Fruit fly (Drosophila melanogaster) whole organism, wandering third instar larva: Measurements from ENCODE around the gene Acbp3.

ENCODE experiments used
- CG32264 ChIP-seq: fragments of 200-800 bp; sonication (Bioruptor generic); optimal IDR thresholded peaks from 2 replicates; lab custom pipeline; 2016; ENCODE audit warnings: missing biosample characterization, missing genetic modification characterization
- CrebA ChIP-seq: fragments of 200-800 bp; sonication (Bioruptor generic); optimal IDR thresholded peaks from 2 replicates; lab custom pipeline; 2016; ENCODE audit warnings: missing biosample characterization, mild to moderate bottlenecking, missing genetic modification characterization, borderline replicate concordance
- Dif ChIP-seq: fragments of 200-275, 200-300 bp; sonication (Bioruptor generic); optimal IDR thresholded peaks from 2 replicates; lab custom pipeline; 2018; ENCODE audit warnings: missing biosample characterization, missing genetic modification characterization; ENCODE audit not compliant: partially characterized antibody
- HLH106 ChIP-seq: fragments of 200-800 bp; optimal IDR thresholded peaks from 3 replicates; lab custom pipeline; 2019; ENCODE audit warnings: missing biosample characterization, mild to moderate bottlenecking, missing genetic modification characterization, moderate library complexity
- Hr78 ChIP-seq: fragments of >200 bp; optimal IDR thresholded peaks from 2 replicates; lab custom pipeline; 2017; ENCODE audit warnings: missing biosample characterization, missing genetic modification characterization
- Hr83 ChIP-seq: fragments of 200-300 bp; sonication (Bioruptor generic); optimal IDR thresholded peaks from 2 replicates; lab custom pipeline; 2016; ENCODE audit warnings: missing biosample characterization, mild to moderate bottlenecking, missing genetic modification characterization, moderate library complexity; ENCODE audit not compliant: poor library complexity, severe bottlenecking
- Jra ChIP-seq: sonication (Bioruptor generic); optimal IDR thresholded peaks from 2 replicates; lab custom pipeline; 2016; ENCODE audit warnings: missing biosample characterization, missing genetic modification characterization
- Mio ChIP-seq: sonication (Bioruptor generic); optimal IDR thresholded peaks from 2 replicates; lab custom pipeline; 2016; ENCODE audit warnings: missing biosample characterization, missing genetic modification characterization
- Myc ChIP-seq: fragments of >200 bp; optimal IDR thresholded peaks from 2 replicates; lab custom pipeline; 2017
- N ChIP-seq: fragments of >200 bp; optimal IDR thresholded peaks from 2 replicates; lab custom pipeline; 2018; ENCODE audit warnings: missing biosample characterization, missing external identifiers, missing genetic modification characterization
- OdsH ChIP-seq: fragments of 200-800 bp; sonication (Bioruptor generic); optimal IDR thresholded peaks from 2 replicates; lab custom pipeline; 2016; ENCODE audit warnings: missing biosample characterization, mild to moderate bottlenecking, missing genetic modification characterization
- Vsx2 ChIP-seq: fragments of 200-300, 225-300 bp; sonication (Bioruptor generic); optimal IDR thresholded peaks from 2 replicates; lab custom pipeline; 2018; ENCODE audit warnings: missing biosample characterization, missing genetic modification characterization; ENCODE audit not compliant: partially characterized antibody
- brk ChIP-seq: fragments of 200-800 bp; sonication (Bioruptor generic); optimal IDR thresholded peaks from 2 replicates; lab custom pipeline; 2016; ENCODE audit warnings: missing biosample characterization, mild to moderate bottlenecking, missing genetic modification characterization
- dl ChIP-seq, 2 experiments: fragments of 175-275, 200-275 bp in 1 of 2; fragments of 200-275 bp in 1 of 2; sonication (Bioruptor generic); optimal IDR thresholded peaks; lab custom pipeline; 2018; ENCODE audit warnings: mild to moderate bottlenecking in 2 of 2, missing biosample characterization in 2 of 2, missing genetic modification characterization in 2 of 2, moderate library complexity in 2 of 2; ENCODE audit not compliant: partially characterized antibody in 2 of 2, insufficient read depth in 1 of 2
- dsf ChIP-seq: sonication (Bioruptor generic); optimal IDR thresholded peaks from 2 replicates; lab custom pipeline; 2016; ENCODE audit warnings: missing biosample characterization, missing genetic modification characterization, borderline replicate concordance
- ey ChIP-seq: fragments of 200-800 bp; sonication (Bioruptor generic); optimal IDR thresholded peaks from 2 replicates; lab custom pipeline; 2016; ENCODE audit warnings: missing biosample characterization, missing genetic modification characterization
- foxo ChIP-seq, 2 experiments: fragments of 200-800 bp; sonication (Bioruptor generic); optimal IDR thresholded peaks; 2 replicates in 1 of 2; 3 replicates in 1 of 2; lab custom pipeline; 2016 to 2017; ENCODE audit warnings: missing biosample characterization in 2 of 2, missing genetic modification characterization in 2 of 2
- fru ChIP-seq: fragments of 200-800 bp; sonication (Bioruptor generic); optimal IDR thresholded peaks from 3 replicates; lab custom pipeline; 2016; ENCODE audit warnings: missing biosample characterization, mild to moderate bottlenecking, missing genetic modification characterization
- h ChIP-seq: fragments of 200-800 bp; sonication (Bioruptor generic); optimal IDR thresholded peaks from 3 replicates; lab custom pipeline; 2016; ENCODE audit warnings: missing biosample characterization, mild to moderate bottlenecking, missing genetic modification characterization
- jim ChIP-seq: fragments of 175-275, 200-325 bp; sonication (Bioruptor generic); optimal IDR thresholded peaks from 2 replicates; lab custom pipeline; 2016; ENCODE audit warnings: missing biosample characterization, mild to moderate bottlenecking, missing genetic modification characterization
- pan ChIP-seq: fragments of >200 bp; optimal IDR thresholded peaks from 2 replicates; lab custom pipeline; 2017
- psq ChIP-seq: fragments of 200-800 bp; sonication (Bioruptor generic); optimal IDR thresholded peaks from 3 replicates; lab custom pipeline; 2017; ENCODE audit warnings: missing biosample characterization, mild to moderate bottlenecking, missing genetic modification characterization, moderate library complexity
- sage ChIP-seq: fragments of 200-800 bp; sonication (Bioruptor generic); optimal IDR thresholded peaks from 2 replicates; lab custom pipeline; 2016; ENCODE audit warnings: missing biosample characterization, mild to moderate bottlenecking, missing genetic modification characterization
- tai ChIP-seq: sonication (Bioruptor generic); optimal IDR thresholded peaks from 2 replicates; lab custom pipeline; 2016; ENCODE audit warnings: missing biosample characterization, missing genetic modification characterization
- usp ChIP-seq: fragments of >200 bp; optimal IDR thresholded peaks from 2 replicates; lab custom pipeline; 2017; ENCODE audit warnings: missing biosample characterization, missing genetic modification characterization
- woc ChIP-seq: sonication (Bioruptor generic); optimal IDR thresholded peaks from 2 replicates; lab custom pipeline; 2016; ENCODE audit warnings: missing biosample characterization, mild to moderate bottlenecking, missing genetic modification characterization

The Acbp3 gene

dm6 chr3L:7133699-7134655 lies 3.3 kb downstream of the Acbp3 start, which contains the start of gene melt (continued):
- peak; percentile 84 for TF ChIP-seq pan (lab: Kevin White, UChicago)

- TF ChIP-seq jim (GFP tag; lab: Kevin White, UChicago) (peak; percentile 12), CrebA (no peak), HLH106 (no peak), Mio (GFP tag; lab: Kevin White, UChicago) (no peak), dsf (GFP tag; lab: Kevin White, UChicago) (no peak), Myc (lab: Kevin White, UChicago) (no peak), ey (GFP tag; lab: Kevin White, UChicago) (no peak)
Measured at dm6 chr3L:7134818-7135217, 4.1 kb downstream of the Acbp3 start.

- TF ChIP-seq N (GFP tag; lab: Kevin White, UChicago) (no peak), Dif (GFP tag; lab: Kevin White, UChicago) (no peak), sage (GFP tag; lab: Kevin White, UChicago) (no peak)
Measured at dm6 chr3L:7136663-7137062, 6.0 kb downstream of the Acbp3 start.

dm6 chr3L:7137613-7138189 lies 7.0 kb downstream of the Acbp3 start:
- TF ChIP-seq woc (no peak), dl (GFP tag; optimal IDR thresholded peaks at IDR 0.05; lab: Kevin White, UChicago; ENCODE audit: insufficient read depth in 1 of 2, partially characterized antibody in 2 of 2) (no peak), CrebA (no peak), fru (GFP tag; lab: Kevin White, UChicago) (peak; percentile 6), pan (lab: Kevin White, UChicago) (no peak), psq (GFP tag; lab: Kevin White, UChicago) (peak; percentile 14), Jra (GFP tag; lab: Kevin White, UChicago) (no peak), Hr83 (GFP tag; lab: Kevin White, UChicago) (no peak), tai (GFP tag; lab: Kevin White, UChicago) (no peak), Myc (lab: Kevin White, UChicago) (no peak)

- TF ChIP-seq dsf (GFP tag; lab: Kevin White, UChicago) (no peak), pan (lab: Kevin White, UChicago) (no peak), Myc (lab: Kevin White, UChicago) (peak; percentile 84), usp (GFP tag; lab: Kevin White, UChicago) (no peak), fru (GFP tag; lab: Kevin White, UChicago) (peak; percentile 5), foxo (GFP tag; optimal IDR thresholded peaks at IDR 0.05; lab: Kevin White, UChicago) (no peak), Vsx2 (GFP tag; lab: Kevin White, UChicago) (peak; percentile 54), CG32264 (no peak), OdsH (GFP tag; lab: Kevin White, UChicago) (no peak), N (GFP tag; lab: Kevin White, UChicago) (peak; percentile 55), h (no peak), Hr78 (GFP tag; lab: Kevin White, UChicago) (no peak), Dif (GFP tag; lab: Kevin White, UChicago) (peak; percentile 43), Jra (GFP tag; lab: Kevin White, UChicago) (no peak), brk (GFP tag; lab: Kevin White, UChicago) (no peak)
Measured at dm6 chr3L:7143283-7143682, 12.6 kb downstream of the Acbp3 start.

- TF ChIP-seq CG32264, result no peak
Measured at dm6 chr3L:7147796-7148195, 17.1 kb downstream of the Acbp3 start.
